Worm (Caenorhabditis elegans) whole organism, young adult: ENCODE data around the gene pho-10.

Source experiments
- B0336.3 ChIP-seq: fragments of 200-800 bp; sonication (Bioruptor generic); IDR thresholded peaks from 2 replicates; pipeline ENCODE4 v1.3.6; 2022; ENCODE audit warnings: missing genetic modification characterization, missing compliant biosample characterization
- F10E7.11 ChIP-seq: sonication (generic microtip); optimal IDR thresholded peaks from 2 replicates; lab custom pipeline; 2017; ENCODE audit warnings: mild to moderate bottlenecking, missing genetic modification characterization, moderate library complexity, missing compliant biosample characterization
- F33H1.4 ChIP-seq: fragments of 200-800 bp; sonication (Bioruptor generic); IDR thresholded peaks from 2 replicates; pipeline ENCODE4 v1.3.6; 2022; ENCODE audit warnings: missing genetic modification reagents, missing genetic modification characterization, missing compliant biosample characterization
- F52B5.7 ChIP-seq: sonication (generic microtip); optimal IDR thresholded peaks from 2 replicates; lab custom pipeline; 2016; ENCODE audit warnings: mild to moderate bottlenecking, missing genetic modification characterization, missing compliant biosample characterization
- F57C9.4 ChIP-seq: sonication (generic microtip); optimal IDR thresholded peaks from 2 replicates; lab custom pipeline; 2017; ENCODE audit warnings: mild to moderate bottlenecking, missing genetic modification characterization, missing compliant biosample characterization
- K11D2.4 ChIP-seq: fragments of 200-800 bp; sonication (Bioruptor generic); IDR thresholded peaks from 2 replicates; pipeline ENCODE4 v1.3.6; 2022; ENCODE audit warnings: missing genetic modification reagents, missing genetic modification characterization, missing compliant biosample characterization
- Y53G8AR.9 ChIP-seq: fragments of 200-800 bp; sonication (Bioruptor generic); conservative IDR thresholded peaks from 2 replicates; pipeline ENCODE4 v1.3.6; 2022; ENCODE audit warnings: missing genetic modification reagents, missing genetic modification characterization, missing compliant biosample characterization
- Y56A3A.18 ChIP-seq: fragments of 200-800 bp; sonication (Bioruptor generic); IDR thresholded peaks from 2 replicates; pipeline ENCODE4 v1.3.6; 2022; ENCODE audit warnings: missing genetic modification reagents, missing genetic modification characterization, missing compliant biosample characterization
- Y79H2A.3 ChIP-seq: fragments of 200-800 bp; sonication (Bioruptor generic); conservative IDR thresholded peaks from 2 replicates; pipeline ENCODE4 v1.3.6; 2022; ENCODE audit warnings: missing genetic modification reagents, missing genetic modification characterization, missing compliant biosample characterization
- aptf-3 ChIP-seq: fragments of 200-800 bp; sonication (Bioruptor generic); IDR thresholded peaks from 2 replicates; pipeline ENCODE4 v1.3.6; 2022; ENCODE audit warnings: missing genetic modification characterization, missing compliant biosample characterization
- attf-3 ChIP-seq: fragments of 200-800 bp; sonication (Bioruptor generic); conservative IDR thresholded peaks from 2 replicates; pipeline ENCODE4 v1.3.6; 2022; ENCODE audit warnings: missing genetic modification reagents, missing genetic modification characterization, missing compliant biosample characterization
- attf-5 ChIP-seq: fragments of 200-800 bp; sonication (Bioruptor generic); optimal IDR thresholded peaks from 2 replicates; lab custom pipeline; 2018; ENCODE audit warnings: mild to moderate bottlenecking, missing genetic modification characterization, missing compliant biosample characterization
- bed-2 ChIP-seq: fragments of 200-800 bp; sonication (Bioruptor generic); IDR thresholded peaks from 2 replicates; pipeline ENCODE4 v1.3.6; 2022; ENCODE audit warnings: missing genetic modification reagents, missing genetic modification characterization, missing compliant biosample characterization
- ceh-58 ChIP-seq: fragments of 200-800 bp; sonication (Bioruptor generic); IDR thresholded peaks from 2 replicates; pipeline ENCODE4 v1.3.6; 2022; ENCODE audit warnings: missing genetic modification characterization, missing compliant biosample characterization
- ceh-91 ChIP-seq: fragments of 200-800 bp; sonication (Bioruptor generic); IDR thresholded peaks from 2 replicates; pipeline ENCODE4 v1.3.6; 2022; ENCODE audit warnings: missing genetic modification reagents, missing genetic modification characterization, missing compliant biosample characterization
- dox-1 ChIP-seq: fragments of 200-800 bp; sonication (Bioruptor generic); IDR thresholded peaks from 2 replicates; pipeline ENCODE4 v1.3.6; 2022; ENCODE audit warnings: missing genetic modification reagents, missing genetic modification characterization, missing compliant biosample characterization
- dpff-1 ChIP-seq: sonication (generic microtip); optimal IDR thresholded peaks from 2 replicates; lab custom pipeline; 2017; ENCODE audit warnings: mild to moderate bottlenecking, missing genetic modification characterization, missing compliant biosample characterization
- egl-18 ChIP-seq: fragments of 200-800 bp; sonication (Bioruptor generic); IDR thresholded peaks from 2 replicates; pipeline ENCODE4 v1.3.6; 2022; ENCODE audit warnings: missing genetic modification reagents, missing genetic modification characterization, missing compliant biosample characterization
- egl-44 ChIP-seq: fragments of 200-800 bp; sonication (Bioruptor generic); IDR thresholded peaks from 2 replicates; pipeline ENCODE4 v1.3.6; 2022; ENCODE audit warnings: missing genetic modification reagents, missing genetic modification characterization, missing compliant biosample characterization
- egrh-3 ChIP-seq: fragments of 200-800 bp; sonication (Bioruptor generic); IDR thresholded peaks from 2 replicates; pipeline ENCODE4 v1.3.6; 2022; ENCODE audit warnings: missing genetic modification reagents, missing genetic modification characterization, missing compliant biosample characterization
- ekl-4 ChIP-seq: fragments of 200-800 bp; sonication (Bioruptor generic); IDR thresholded peaks from 2 replicates; pipeline ENCODE4 v1.3.6; 2022; ENCODE audit warnings: missing genetic modification reagents, missing genetic modification characterization, missing compliant biosample characterization
- ets-4 ChIP-seq: fragments of 200-800 bp; sonication (Bioruptor generic); optimal IDR thresholded peaks from 2 replicates; lab custom pipeline; 2018; ENCODE audit warnings: mild to moderate bottlenecking, missing genetic modification characterization, missing compliant biosample characterization
- gei-17 ChIP-seq: fragments of 200-800 bp; sonication (Bioruptor generic); optimal IDR thresholded peaks from 2 replicates; lab custom pipeline; 2018; ENCODE audit warnings: mild to moderate bottlenecking, missing genetic modification characterization, missing compliant biosample characterization
- hlh-12 ChIP-seq: sonication (generic microtip); optimal IDR thresholded peaks from 2 replicates; lab custom pipeline; 2016; ENCODE audit warnings: missing genetic modification characterization, missing compliant biosample characterization
- hlh-26 ChIP-seq: fragments of 200-800 bp; sonication (Bioruptor generic); conservative IDR thresholded peaks from 2 replicates; pipeline ENCODE4 v1.3.6; 2022; ENCODE audit warnings: missing genetic modification reagents, missing genetic modification characterization, missing compliant biosample characterization
- hmg-1.2 ChIP-seq: fragments of 200-800 bp; sonication (Bioruptor generic); IDR thresholded peaks from 2 replicates; pipeline ENCODE4 v1.3.6; 2022; ENCODE audit warnings: missing genetic modification reagents, missing genetic modification characterization, missing compliant biosample characterization
- lag-1 ChIP-seq: fragments of 200-800 bp; sonication (Bioruptor generic); IDR thresholded peaks from 2 replicates; pipeline ENCODE4 v1.3.6; 2022; ENCODE audit warnings: missing genetic modification reagents, missing genetic modification characterization, missing compliant biosample characterization
- let-526 ChIP-seq: fragments of 200-800 bp; sonication (Bioruptor generic); IDR thresholded peaks from 2 replicates; pipeline ENCODE4 v1.3.6; 2022; ENCODE audit warnings: missing genetic modification reagents, missing genetic modification characterization, missing compliant biosample characterization
- lin-54 ChIP-seq: fragments of 200-800 bp; sonication (Bioruptor generic); optimal IDR thresholded peaks from 2 replicates; lab custom pipeline; 2018; ENCODE audit warnings: mild to moderate bottlenecking, missing genetic modification characterization, missing compliant biosample characterization
- lsy-27 ChIP-seq: sonication (generic microtip); optimal IDR thresholded peaks from 2 replicates; lab custom pipeline; 2017; ENCODE audit warnings: missing genetic modification characterization, mild to moderate bottlenecking, missing compliant biosample characterization, antibody characterized with exemption, missing genotype, borderline replicate concordance; ENCODE audit not compliant: insufficient read depth
- madf-10 ChIP-seq: sonication (generic microtip); optimal IDR thresholded peaks from 2 replicates; lab custom pipeline; 2016; ENCODE audit warnings: mild to moderate bottlenecking, missing genetic modification characterization, missing compliant biosample characterization
- madf-6 ChIP-seq: fragments of 200-800 bp; sonication (Bioruptor generic); IDR thresholded peaks from 2 replicates; pipeline ENCODE4 v1.3.6; 2022; ENCODE audit warnings: missing genetic modification reagents, missing genetic modification characterization, missing compliant biosample characterization
- mel-28 ChIP-seq: sonication (generic microtip); optimal IDR thresholded peaks from 2 replicates; lab custom pipeline; 2016; ENCODE audit warnings: borderline replicate concordance, mild to moderate bottlenecking, missing genetic modification characterization, missing compliant biosample characterization
- nfya-1 ChIP-seq: sonication (generic microtip); optimal IDR thresholded peaks from 2 replicates; lab custom pipeline; 2017; ENCODE audit warnings: antibody characterized with exemption, missing compliant biosample characterization, missing genetic modification characterization, borderline replicate concordance; ENCODE audit not compliant: insufficient read depth
- nfyb-1 ChIP-seq: fragments of 200-800 bp; sonication (Bioruptor generic); IDR thresholded peaks from 2 replicates; pipeline ENCODE4 v1.3.6; 2022; ENCODE audit warnings: missing genetic modification reagents, missing genetic modification characterization, missing compliant biosample characterization
- nhr-120 ChIP-seq: fragments of 200-800 bp; sonication (Bioruptor generic); IDR thresholded peaks from 2 replicates; pipeline ENCODE4 v1.3.6; 2022; ENCODE audit warnings: missing genetic modification characterization, missing compliant biosample characterization
- sea-2 ChIP-seq: fragments of 200-800 bp; sonication (Bioruptor generic); IDR thresholded peaks from 2 replicates; pipeline ENCODE4 v1.3.6; 2022; ENCODE audit warnings: missing genetic modification characterization, missing compliant biosample characterization
- snpc-1.3 ChIP-seq: sonication (generic microtip); optimal IDR thresholded peaks from 2 replicates; lab custom pipeline; 2017; ENCODE audit warnings: missing genetic modification characterization, mild to moderate bottlenecking, missing compliant biosample characterization, antibody characterized with exemption, moderate library complexity, missing genotype, missing genetic modification reagents; ENCODE audit not compliant: insufficient read depth
- snpc-4 ChIP-seq, 5 experiments: fragments of 150-350 bp in 1 of 5; sonication (generic microtip) in 4 of 5; optimal IDR thresholded peaks; 2 replicates each; lab custom pipeline; 2014 to 2018; ENCODE audit warnings: missing genetic modification characterization in 5 of 5, missing biosample characterization in 3 of 5, antibody characterized with exemption in 2 of 5, mild to moderate bottlenecking in 2 of 5, missing compliant biosample characterization in 2 of 5, missing genotype in 2 of 5, moderate library complexity in 2 of 5, missing genetic modification reagents in 1 of 5
- sptf-2 ChIP-seq: fragments of 200-800 bp; sonication (Bioruptor generic); optimal IDR thresholded peaks from 2 replicates; lab custom pipeline; 2018; ENCODE audit warnings: mild to moderate bottlenecking, missing genetic modification characterization, missing compliant biosample characterization
- tbp1 ChIP-seq: fragments of 200-800 bp; sonication (Bioruptor generic); optimal IDR thresholded peaks from 2 replicates; lab custom pipeline; 2018; ENCODE audit warnings: mild to moderate bottlenecking, missing genetic modification characterization, missing compliant biosample characterization
- tbx-9 ChIP-seq: sonication (generic microtip); optimal IDR thresholded peaks from 2 replicates; lab custom pipeline; 2016; ENCODE audit warnings: borderline replicate concordance, missing genetic modification characterization, inconsistent platforms, missing compliant biosample characterization
- unc-62 ChIP-seq: fragments of 150-350 bp; optimal IDR thresholded peaks from 2 replicates; lab custom pipeline; 2014; ENCODE audit warnings: missing biosample characterization, missing genetic modification reagents, missing genetic modification characterization
- xnd-1 ChIP-seq: sonication (generic microtip); optimal IDR thresholded peaks from 2 replicates; lab custom pipeline; 2016; ENCODE audit warnings: missing genotype, missing genetic modification reagents, missing genetic modification characterization, missing compliant biosample characterization
- zfh-2 ChIP-seq: fragments of 200-800 bp; sonication (Bioruptor generic); conservative IDR thresholded peaks from 2 replicates; pipeline ENCODE4 v1.3.6; 2022; ENCODE audit warnings: missing genetic modification reagents, missing genetic modification characterization, missing compliant biosample characterization
- zim-3 ChIP-seq: sonication (generic microtip); optimal IDR thresholded peaks from 2 replicates; lab custom pipeline; 2017; ENCODE audit warnings: mild to moderate bottlenecking, missing genetic modification characterization, moderate library complexity, missing compliant biosample characterization
- ztf-22 ChIP-seq: fragments of 200-800 bp; sonication (Bioruptor generic); optimal IDR thresholded peaks from 2 replicates; lab custom pipeline; 2018; ENCODE audit warnings: mild to moderate bottlenecking, missing genetic modification characterization, moderate library complexity, missing compliant biosample characterization
- ztf-26 ChIP-seq: sonication (generic microtip); optimal IDR thresholded peaks from 2 replicates; lab custom pipeline; 2017; ENCODE audit warnings: missing genetic modification characterization, missing compliant biosample characterization
- ztf-28 ChIP-seq: fragments of 200-800 bp; sonication (Bioruptor generic); IDR thresholded peaks from 2 replicates; pipeline ENCODE4 v1.3.6; 2022; ENCODE audit warnings: missing genetic modification reagents, missing genetic modification characterization, missing compliant biosample characterization

The pho-10 gene

ce11 chrII:9938877-9939276 lies 18.5 kb upstream of the pho-10 start, which contains the start of the genes C05C10.7 and C05C10.5 (continued):
- TF ChIP-seq ztf-26 (tag; lab: Kevin White, UChicago) (no peak), dpff-1 (tag; lab: Kevin White, UChicago) (no peak), zfh-2 (GFP tag; lab: Robert Waterston, UW) (no peak), F33H1.4 (GFP tag; lab: Robert Waterston, UW) (peak; percentile 82), tbx-9 (tag; lab: Kevin White, UChicago) (no peak), lag-1 (GFP tag; lab: Robert Waterston, UW) (no peak), nhr-120 (GFP tag; lab: Robert Waterston, UW) (no peak), F10E7.11 (tag; lab: Kevin White, UChicago) (no peak), nfya-1 (tag; lab: Kevin White, UChicago) (no peak), hlh-26 (GFP tag; lab: Robert Waterston, UW) (no peak), aptf-3 (GFP tag; lab: Robert Waterston, UW) (no peak), let-526 (no peak), Y53G8AR.9 (GFP tag; lab: Robert Waterston, UW) (0 out of 2 replicates have a peak, but pooled peaks have one; percentile 38), attf-3 (GFP tag; lab: Robert Waterston, UW) (0 out of 2 replicates have a peak, but pooled peaks have one; percentile 16), nfyb-1 (GFP tag; lab: Robert Waterston, UW) (no peak), attf-5 (no peak), K11D2.4 (GFP tag; lab: Robert Waterston, UW) (no peak), ztf-22 (GFP tag; lab: Kevin White, UChicago) (no peak), egl-44 (GFP tag; lab: Robert Waterston, UW) (no peak), F52B5.7 (tag; lab: Kevin White, UChicago) (no peak), hlh-12 (tag; lab: Kevin White, UChicago) (no peak), bed-2 (no peak), F57C9.4 (no peak), zim-3 (tag; lab: Kevin White, UChicago) (no peak), Y79H2A.3 (no peak), madf-10 (no peak), gei-17 (GFP tag; lab: Kevin White, UChicago) (no peak), ekl-4 (peak; percentile 78), sptf-2 (no peak), ceh-58 (GFP tag; lab: Robert Waterston, UW) (no peak), ets-4 (no peak), ceh-91 (GFP tag; lab: Robert Waterston, UW) (peak; percentile 93), snpc-1.3 (tag; lab: Kevin White, UChicago) (peak; percentile 44), sea-2 (no peak), dox-1 (GFP tag; lab: Robert Waterston, UW) (peak; percentile 57), Y56A3A.18 (GFP tag; lab: Robert Waterston, UW) (no peak), hmg-1.2 (GFP tag; lab: Robert Waterston, UW) (peak; percentile 43; the same call in 1 of the 2 replicates), lin-54 (GFP tag; lab: Kevin White, UChicago) (peak; percentile 90), tbp1 (GFP tag; lab: Kevin White, UChicago) (peak; percentile 42), xnd-1 (peak; percentile 86), madf-6 (GFP tag; lab: Robert Waterston, UW) (peak; percentile 98), snpc-4 (GFP tag; optimal IDR thresholded peaks at IDR 0.05; lab: Kevin White, UChicago) (peak; percentile 21), snpc-4 (tag; optimal IDR thresholded peaks at IDR 0.05; lab: Kevin White, UChicago) (no peak), egrh-3 (GFP tag; lab: Robert Waterston, UW) (no peak), unc-62 (GFP tag; lab: Kevin White, UChicago) (no peak), egl-18 (GFP tag; lab: Robert Waterston, UW) (no peak), ztf-28 (GFP tag; lab: Robert Waterston, UW) (no peak), B0336.3 (GFP tag; lab: Robert Waterston, UW) (peak; percentile 74; the same call in 1 of the 2 replicates), mel-28 (tag; lab: Kevin White, UChicago) (no peak), lsy-27 (tag; lab: Kevin White, UChicago) (no peak)
